Worm (Caenorhabditis elegans) whole organism, young adult: ENCODE data around the gene slc-17.3.

Experiments used
- B0019.2 ChIP-seq: fragments of 200-800 bp; sonication (Bioruptor generic); conservative IDR thresholded peaks from 2 replicates; pipeline ENCODE4 v1.3.6; 2022; ENCODE audit warnings: missing genetic modification reagents, missing genetic modification characterization, missing compliant biosample characterization
- B0035.1 ChIP-seq: sonication (generic microtip); optimal IDR thresholded peaks from 2 replicates; lab custom pipeline; 2016; ENCODE audit warnings: missing genetic modification characterization, mild to moderate bottlenecking, missing compliant biosample characterization, missing genotype, missing genetic modification reagents
- B0336.3 ChIP-seq: fragments of 200-800 bp; sonication (Bioruptor generic); IDR thresholded peaks from 2 replicates; pipeline ENCODE4 v1.3.6; 2022; ENCODE audit warnings: missing genetic modification characterization, missing compliant biosample characterization
- C06A6.2 ChIP-seq: fragments of 200-800 bp; sonication (Bioruptor generic); conservative IDR thresholded peaks from 2 replicates; pipeline ENCODE4 v1.3.6; 2022; ENCODE audit warnings: missing genetic modification characterization, missing compliant biosample characterization
- F23B12.7 ChIP-seq: sonication (generic microtip); optimal IDR thresholded peaks from 2 replicates; lab custom pipeline; 2017; ENCODE audit warnings: missing genetic modification characterization, mild to moderate bottlenecking, missing compliant biosample characterization, antibody characterized with exemption, moderate library complexity; ENCODE audit not compliant: insufficient read depth
- F49E8.2 ChIP-seq: sonication (generic microtip); optimal IDR thresholded peaks from 3 replicates; lab custom pipeline; 2017; ENCODE audit warnings: missing genetic modification characterization, mild to moderate bottlenecking, missing compliant biosample characterization, antibody characterized with exemption, moderate library complexity; ENCODE audit not compliant: insufficient read depth
- K12H6.12 ChIP-seq: fragments of 200-800 bp; sonication (Bioruptor generic); optimal IDR thresholded peaks from 2 replicates; lab custom pipeline; 2018; ENCODE audit warnings: mild to moderate bottlenecking, missing genetic modification characterization, missing compliant biosample characterization
- T07F8.4 ChIP-seq: sonication (generic microtip); optimal IDR thresholded peaks from 2 replicates; lab custom pipeline; 2016; ENCODE audit warnings: mild to moderate bottlenecking, missing genetic modification characterization, moderate library complexity, missing compliant biosample characterization
- Y56A3A.18 ChIP-seq: fragments of 200-800 bp; sonication (Bioruptor generic); IDR thresholded peaks from 2 replicates; pipeline ENCODE4 v1.3.6; 2022; ENCODE audit warnings: missing genetic modification reagents, missing genetic modification characterization, missing compliant biosample characterization
- attf-5 ChIP-seq: fragments of 200-800 bp; sonication (Bioruptor generic); optimal IDR thresholded peaks from 2 replicates; lab custom pipeline; 2018; ENCODE audit warnings: mild to moderate bottlenecking, missing genetic modification characterization, missing compliant biosample characterization
- attf-6 ChIP-seq: fragments of 200-800 bp; sonication (Bioruptor generic); IDR thresholded peaks from 2 replicates; pipeline ENCODE4 v1.3.6; 2022; ENCODE audit warnings: missing genetic modification reagents, missing genetic modification characterization, missing compliant biosample characterization
- bed-1 ChIP-seq: fragments of 200-800 bp; sonication (Bioruptor generic); IDR thresholded peaks from 2 replicates; pipeline ENCODE4 v1.3.6; 2022; ENCODE audit warnings: missing genetic modification reagents, missing genetic modification characterization, missing compliant biosample characterization
- ccch-3 ChIP-seq: fragments of 200-800 bp; sonication (Bioruptor generic); optimal IDR thresholded peaks from 2 replicates; lab custom pipeline; 2018; ENCODE audit warnings: mild to moderate bottlenecking, missing genetic modification characterization, missing compliant biosample characterization
- cebp-1 ChIP-seq, 2 experiments: fragments of 200-800 bp in 1 of 2; sonication (Bioruptor generic) in 1 of 2; sonication (generic microtip) in 1 of 2; IDR thresholded peaks in 1 of 2; optimal IDR thresholded peaks in 1 of 2; 2 replicates each; pipeline versions ENCODE4 v1.3.6 to Lab custom; 2017 to 2022; ENCODE audit warnings: missing compliant biosample characterization in 2 of 2, missing genetic modification characterization in 2 of 2, mild to moderate bottlenecking in 1 of 2, missing genetic modification reagents in 1 of 2, moderate library complexity in 1 of 2
- cebp-2 ChIP-seq: fragments of 200-800 bp; sonication (Bioruptor generic); IDR thresholded peaks from 2 replicates; pipeline ENCODE4 v1.3.6; 2022; ENCODE audit warnings: missing genetic modification characterization, missing compliant biosample characterization
- ceh-27 ChIP-seq: fragments of 200-800 bp; sonication (Bioruptor generic); optimal IDR thresholded peaks from 2 replicates; lab custom pipeline; 2018; ENCODE audit warnings: mild to moderate bottlenecking, missing genetic modification characterization, moderate library complexity, missing compliant biosample characterization
- die-1 ChIP-seq: sonication (generic microtip); optimal IDR thresholded peaks from 2 replicates; lab custom pipeline; 2016; ENCODE audit warnings: missing genotype, mild to moderate bottlenecking, missing genetic modification characterization, missing compliant biosample characterization
- dpff-1 ChIP-seq: sonication (generic microtip); optimal IDR thresholded peaks from 2 replicates; lab custom pipeline; 2017; ENCODE audit warnings: mild to moderate bottlenecking, missing genetic modification characterization, missing compliant biosample characterization
- egl-18 ChIP-seq: fragments of 200-800 bp; sonication (Bioruptor generic); IDR thresholded peaks from 2 replicates; pipeline ENCODE4 v1.3.6; 2022; ENCODE audit warnings: missing genetic modification reagents, missing genetic modification characterization, missing compliant biosample characterization
- egrh-3 ChIP-seq: fragments of 200-800 bp; sonication (Bioruptor generic); IDR thresholded peaks from 2 replicates; pipeline ENCODE4 v1.3.6; 2022; ENCODE audit warnings: missing genetic modification reagents, missing genetic modification characterization, missing compliant biosample characterization
- hlh-26 ChIP-seq: fragments of 200-800 bp; sonication (Bioruptor generic); conservative IDR thresholded peaks from 2 replicates; pipeline ENCODE4 v1.3.6; 2022; ENCODE audit warnings: missing genetic modification reagents, missing genetic modification characterization, missing compliant biosample characterization
- hrde-1 ChIP-seq: sonication (generic microtip); optimal IDR thresholded peaks from 2 replicates; lab custom pipeline; 2016; ENCODE audit warnings: missing genetic modification characterization, mild to moderate bottlenecking, missing compliant biosample characterization, moderate library complexity, missing genotype, missing genetic modification reagents, borderline replicate concordance
- hsf-1 ChIP-seq: fragments of 200-800 bp; sonication (Bioruptor generic); IDR thresholded peaks from 2 replicates; pipeline ENCODE4 v1.3.6; 2022; ENCODE audit warnings: missing genetic modification reagents, missing genetic modification characterization, missing compliant biosample characterization
- lag-1 ChIP-seq: fragments of 200-800 bp; sonication (Bioruptor generic); IDR thresholded peaks from 2 replicates; pipeline ENCODE4 v1.3.6; 2022; ENCODE audit warnings: missing genetic modification reagents, missing genetic modification characterization, missing compliant biosample characterization
- lin-35 ChIP-seq, 3 experiments: fragments of 150-350 bp in 2 of 3; sonication (generic microtip) in 1 of 3; optimal IDR thresholded peaks; 2 replicates each; lab custom pipeline; 2014 to 2018; ENCODE audit warnings: missing biosample characterization in 3 of 3, missing genetic modification characterization in 3 of 3, missing genetic modification reagents in 3 of 3
- lin-54 ChIP-seq: fragments of 200-800 bp; sonication (Bioruptor generic); optimal IDR thresholded peaks from 2 replicates; lab custom pipeline; 2018; ENCODE audit warnings: mild to moderate bottlenecking, missing genetic modification characterization, missing compliant biosample characterization
- mel-28 ChIP-seq: sonication (generic microtip); optimal IDR thresholded peaks from 2 replicates; lab custom pipeline; 2016; ENCODE audit warnings: borderline replicate concordance, mild to moderate bottlenecking, missing genetic modification characterization, missing compliant biosample characterization
- nfya-2 ChIP-seq: fragments of 200-800 bp; sonication (Bioruptor generic); IDR thresholded peaks from 2 replicates; pipeline ENCODE4 v1.3.6; 2022; ENCODE audit warnings: missing genetic modification reagents, missing genetic modification characterization, missing compliant biosample characterization
- nhr-179 ChIP-seq: sonication (generic microtip); optimal IDR thresholded peaks from 2 replicates; lab custom pipeline; 2016; ENCODE audit warnings: mild to moderate bottlenecking, missing genetic modification characterization, missing compliant biosample characterization
- rcor-1 ChIP-seq: fragments of 200-800 bp; sonication (Bioruptor generic); IDR thresholded peaks from 2 replicates; pipeline ENCODE4 v1.3.6; 2022; ENCODE audit warnings: missing genetic modification reagents, missing genetic modification characterization, missing compliant biosample characterization
- sea-2 ChIP-seq: fragments of 200-800 bp; sonication (Bioruptor generic); IDR thresholded peaks from 2 replicates; pipeline ENCODE4 v1.3.6; 2022; ENCODE audit warnings: missing genetic modification characterization, missing compliant biosample characterization
- snpc-1.1 ChIP-seq: sonication (generic microtip); optimal IDR thresholded peaks from 2 replicates; lab custom pipeline; 2017; ENCODE audit warnings: missing genetic modification characterization, mild to moderate bottlenecking, missing compliant biosample characterization, antibody characterized with exemption, moderate library complexity, missing genotype, missing genetic modification reagents; ENCODE audit not compliant: insufficient read depth
- snpc-3.4 ChIP-seq: sonication (generic microtip); optimal IDR thresholded peaks from 2 replicates; lab custom pipeline; 2017; ENCODE audit warnings: missing genetic modification characterization, mild to moderate bottlenecking, missing compliant biosample characterization, antibody characterized with exemption, moderate library complexity, missing genotype, missing genetic modification reagents
- ztf-22 ChIP-seq: fragments of 200-800 bp; sonication (Bioruptor generic); optimal IDR thresholded peaks from 2 replicates; lab custom pipeline; 2018; ENCODE audit warnings: mild to moderate bottlenecking, missing genetic modification characterization, moderate library complexity, missing compliant biosample characterization
- ztf-3 ChIP-seq: fragments of 200-800 bp; sonication (Bioruptor generic); optimal IDR thresholded peaks from 2 replicates; lab custom pipeline; 2018; ENCODE audit warnings: mild to moderate bottlenecking, missing genetic modification characterization, missing compliant biosample characterization

The slc-17.3 gene

ce11 chrIII:7880132-7880715 is 15.1 kb upstream of the slc-17.3 start:
- no peak for TF ChIP-seq die-1 (tag; lab: Kevin White, UChicago)
- TF ChIP-seq cebp-1 (GFP tag; IDR thresholded peaks at IDR 0.05; lab: Robert Waterston, UW), result no peak
- peak; percentile 68 for TF ChIP-seq cebp-1 (tag; optimal IDR thresholded peaks at IDR 0.05; lab: Kevin White, UChicago)

ce11 chrIII:7878852-7879329 is 13.8 kb upstream of the slc-17.3 start, which contains the start of gene sup-18:
TSS of gene sup-18 (minus strand) at chrIII:7878902.
- TF ChIP-seq B0035.1 (tag; lab: Kevin White, UChicago), result no peak

ce11 chrIII:7877090-7877489 is 12.0 kb upstream of the slc-17.3 start:
- TF ChIP-seq bed-1 (GFP tag; lab: Robert Waterston, UW), result no peak
- no peak for TF ChIP-seq rcor-1 (GFP tag; lab: Robert Waterston, UW)
- no peak for TF ChIP-seq ztf-3
- TF ChIP-seq K12H6.12 (tag; lab: Kevin White, UChicago), result no peak
- no peak for TF ChIP-seq nhr-179 (tag; lab: Kevin White, UChicago)
- no peak for TF ChIP-seq ccch-3 (GFP tag; lab: Kevin White, UChicago)
- no peak for TF ChIP-seq lin-35 (GFP tag; optimal IDR thresholded peaks at IDR 0.05; lab: Kevin White, UChicago)
- TF ChIP-seq B0035.1 (tag; lab: Kevin White, UChicago), result no peak
- no peak for TF ChIP-seq dpff-1 (tag; lab: Kevin White, UChicago)
- TF ChIP-seq ceh-27 (GFP tag; lab: Kevin White, UChicago), result no peak
- no peak for TF ChIP-seq hsf-1 (GFP tag; lab: Robert Waterston, UW)
- no peak for TF ChIP-seq sea-2 (GFP tag; lab: Robert Waterston, UW)
- no peak for TF ChIP-seq egl-18 (GFP tag; lab: Robert Waterston, UW)
- TF ChIP-seq snpc-1.1 (tag; lab: Kevin White, UChicago), result no peak
- TF ChIP-seq F23B12.7 (tag; lab: Kevin White, UChicago), result no peak
- TF ChIP-seq C06A6.2 (GFP tag; lab: Robert Waterston, UW), result no peak
- TF ChIP-seq B0019.2 (GFP tag; lab: Robert Waterston, UW), result no peak
- no peak for TF ChIP-seq snpc-3.4 (tag; lab: Kevin White, UChicago)
- TF ChIP-seq hlh-26 (GFP tag; lab: Robert Waterston, UW), result no peak
- no peak for TF ChIP-seq lin-54 (GFP tag; lab: Kevin White, UChicago)

- TF ChIP-seq ztf-22 (no peak), T07F8.4 (tag; lab: Kevin White, UChicago) (no peak), nhr-179 (tag; lab: Kevin White, UChicago) (no peak), egrh-3 (GFP tag; lab: Robert Waterston, UW) (no peak), attf-6 (GFP tag; lab: Robert Waterston, UW) (no peak), lag-1 (GFP tag; lab: Robert Waterston, UW) (no peak), attf-5 (GFP tag; lab: Kevin White, UChicago) (no peak), mel-28 (no peak), Y56A3A.18 (no peak), B0336.3 (GFP tag; lab: Robert Waterston, UW) (no peak), cebp-2 (no peak), F49E8.2 (no peak), hrde-1 (no peak), nfya-2 (GFP tag; lab: Robert Waterston, UW) (no peak)
Observed at ce11 chrIII:7873481-7873880, 8.4 kb upstream of the slc-17.3 start, which contains the start of gene tyr-1. TSS of gene tyr-1 (plus strand) at chrIII:7873781.
